Fruit fly (Drosophila melanogaster) whole organism, embryonic: ENCODE data around the gene CG9795.

Experiments used
- CG10209 ChIP-seq: fragments of 200-800 bp; sonication (Bioruptor generic); optimal IDR thresholded peaks from 3 replicates; lab custom pipeline; 2017; ENCODE audit warnings: missing biosample characterization, mild to moderate bottlenecking, missing genetic modification characterization, missing genetic modification reagents
- CG10274 ChIP-seq: fragments of 200-800 bp; sonication (Bioruptor generic); optimal IDR thresholded peaks from 3 replicates; lab custom pipeline; 2017; ENCODE audit warnings: missing biosample characterization, mild to moderate bottlenecking, missing genetic modification characterization
- CG10366 ChIP-seq: fragments of 200-800 bp; sonication (Bioruptor generic); IDR thresholded peaks from 2 replicates; pipeline ENCODE4 v1.3.6; 2022; ENCODE audit warnings: missing biosample characterization, missing genetic modification characterization
- CG10979 ChIP-seq: fragments of 200-800 bp; sonication (Bioruptor generic); optimal IDR thresholded peaks from 2 replicates; lab custom pipeline; 2018; ENCODE audit warnings: missing biosample characterization, mild to moderate bottlenecking, missing genetic modification characterization, moderate library complexity
- CG11085 ChIP-seq: fragments of 200-800 bp; sonication (Bioruptor generic); IDR thresholded peaks from 2 replicates; pipeline ENCODE4 v1.3.6; 2022; ENCODE audit warnings: missing biosample characterization, missing genetic modification characterization
- CG14441 ChIP-seq: fragments of 200-800 bp; sonication (Bioruptor generic); IDR thresholded peaks from 2 replicates; pipeline ENCODE4 v1.3.6; 2022; ENCODE audit warnings: missing biosample characterization, missing genetic modification characterization
- CG15601 ChIP-seq: fragments of 200-800 bp; sonication (Bioruptor generic); optimal IDR thresholded peaks from 3 replicates; lab custom pipeline; 2019; ENCODE audit warnings: missing biosample characterization, mild to moderate bottlenecking, missing genetic modification characterization, moderate library complexity
- CG16779 ChIP-seq: fragments of 200-800 bp; sonication (Bioruptor generic); IDR thresholded peaks from 2 replicates; pipeline ENCODE4 v1.3.6; 2022; ENCODE audit warnings: missing biosample characterization, missing genetic modification characterization
- CG17612 ChIP-seq: fragments of 200-800 bp; sonication (Bioruptor generic); IDR thresholded peaks from 2 replicates; pipeline ENCODE4 v1.3.6; 2022; ENCODE audit warnings: missing biosample characterization, missing genetic modification characterization
- CG17829 ChIP-seq: fragments of 200-800 bp; optimal IDR thresholded peaks from 2 replicates; lab custom pipeline; 2019; ENCODE audit warnings: missing biosample characterization, mild to moderate bottlenecking, missing genetic modification characterization, moderate library complexity
- CG18011 ChIP-seq: fragments of 200-800 bp; sonication (Bioruptor generic); optimal IDR thresholded peaks from 2 replicates; lab custom pipeline; 2017; ENCODE audit warnings: missing biosample characterization, missing genetic modification characterization, mild to moderate bottlenecking, moderate library complexity, missing genotype
- CG2202 ChIP-seq: fragments of 200-800 bp; sonication (Bioruptor generic); optimal IDR thresholded peaks from 2 replicates; lab custom pipeline; 2018; ENCODE audit warnings: missing biosample characterization, mild to moderate bottlenecking, missing genetic modification characterization
- CG31365 ChIP-seq: fragments of 200-800 bp; sonication (Bioruptor generic); optimal IDR thresholded peaks from 2 replicates; lab custom pipeline; 2018; ENCODE audit warnings: missing biosample characterization, mild to moderate bottlenecking, missing genetic modification characterization
- CG3726 ChIP-seq: fragments of 200-800 bp; sonication (Bioruptor generic); IDR thresholded peaks from 3 replicates; pipeline ENCODE4, ENCODE4 v1.3.6; 2022; ENCODE audit warnings: missing biosample characterization, missing genetic modification characterization
- CG4820 ChIP-seq: fragments of 200-800 bp; sonication (Bioruptor generic); optimal IDR thresholded peaks from 3 replicates; lab custom pipeline; 2016; ENCODE audit warnings: missing biosample characterization, missing genetic modification characterization
- CG5180 ChIP-seq: fragments of 200-800 bp; sonication (Bioruptor generic); optimal IDR thresholded peaks from 3 replicates; lab custom pipeline; 2017; ENCODE audit warnings: missing biosample characterization, missing genetic modification characterization, mild to moderate bottlenecking, moderate library complexity, missing genetic modification reagents
- CG6765 ChIP-seq: fragments of 200-800 bp; sonication (Bioruptor generic); optimal IDR thresholded peaks from 3 replicates; lab custom pipeline; 2017; ENCODE audit warnings: missing biosample characterization, mild to moderate bottlenecking, missing genetic modification characterization
- CG6813 ChIP-seq: fragments of 200-800 bp; sonication (Bioruptor generic); optimal IDR thresholded peaks from 2 replicates; lab custom pipeline; 2017; ENCODE audit warnings: missing biosample characterization, missing genetic modification characterization, mild to moderate bottlenecking, moderate library complexity, missing genetic modification reagents
- CG9215 ChIP-seq: fragments of 200-800 bp; sonication (Bioruptor generic); IDR thresholded peaks from 2 replicates; pipeline ENCODE4 v1.3.6; 2022; ENCODE audit warnings: missing biosample characterization, missing genetic modification characterization
- CHES-1-like ChIP-seq: fragments of 200-800 bp; sonication (Bioruptor generic); optimal IDR thresholded peaks from 2 replicates; lab custom pipeline; 2016; ENCODE audit warnings: missing biosample characterization, missing genetic modification characterization
- H15 ChIP-seq: fragments of 200-800 bp; sonication (Bioruptor generic); IDR thresholded peaks from 3 replicates; pipeline ENCODE4 v1.3.6; 2022; ENCODE audit warnings: missing biosample characterization, missing genetic modification characterization
- H2.0 ChIP-seq: fragments of 200-800 bp; sonication (Bioruptor generic); IDR thresholded peaks from 2 replicates; pipeline ENCODE4 v1.3.6; 2022; ENCODE audit warnings: missing biosample characterization, missing genetic modification characterization
- HLH3B ChIP-seq: fragments of 200-800 bp; sonication (Bioruptor generic); IDR thresholded peaks from 2 replicates; pipeline ENCODE4 v1.3.6; 2022; ENCODE audit warnings: missing biosample characterization, missing genetic modification characterization
- Hr3 ChIP-seq: fragments of 200-800 bp; sonication (Bioruptor generic); optimal IDR thresholded peaks from 3 replicates; lab custom pipeline; 2016; ENCODE audit warnings: missing biosample characterization, missing genetic modification characterization
- Lhr ChIP-seq: fragments of 200-800 bp; sonication (Bioruptor generic); optimal IDR thresholded peaks from 3 replicates; lab custom pipeline; 2017; ENCODE audit warnings: mild to moderate bottlenecking, missing biosample characterization, missing genetic modification reagents, missing genetic modification characterization
- Lpt ChIP-seq: fragments of >200 bp; optimal IDR thresholded peaks from 2 replicates; lab custom pipeline; 2018; ENCODE audit warnings: missing biosample characterization, missing genetic modification characterization
- MBD-R2 ChIP-seq: fragments of 200-800 bp; sonication (Bioruptor generic); IDR thresholded peaks from 2 replicates; pipeline ENCODE4 v1.3.6; 2022; ENCODE audit warnings: missing biosample characterization, missing genetic modification characterization
- Nf-YC ChIP-seq: fragments of 200-800 bp; optimal IDR thresholded peaks from 3 replicates; lab custom pipeline; 2019; ENCODE audit warnings: missing biosample characterization, mild to moderate bottlenecking, missing genetic modification characterization, moderate library complexity
- Ptx1 ChIP-seq: fragments of 200-800 bp; sonication (Bioruptor generic); IDR thresholded peaks from 2 replicates; pipeline ENCODE4 v1.3.6; 2022; ENCODE audit warnings: missing biosample characterization, missing genetic modification characterization
- Sry-δ ChIP-seq: fragments of 200-800 bp; sonication (Bioruptor generic); optimal IDR thresholded peaks from 2 replicates; lab custom pipeline; 2016; ENCODE audit warnings: missing biosample characterization, missing genetic modification characterization
- Usf ChIP-seq: fragments of 200-800 bp; sonication (Bioruptor generic); optimal IDR thresholded peaks from 2 replicates; lab custom pipeline; 2017; ENCODE audit warnings: missing genotype, missing biosample characterization, missing genetic modification characterization
- bbx ChIP-seq: fragments of 200-800 bp; sonication (Bioruptor generic); IDR thresholded peaks from 2 replicates; pipeline ENCODE4 v1.3.6; 2022; ENCODE audit warnings: missing biosample characterization, missing genetic modification characterization; ENCODE audit not compliant: partially characterized antibody
- cg ChIP-seq: fragments of 200-800 bp; sonication (Bioruptor generic); optimal IDR thresholded peaks from 3 replicates; lab custom pipeline; 2019; ENCODE audit warnings: missing biosample characterization, mild to moderate bottlenecking, missing genetic modification characterization, moderate library complexity
- chinmo ChIP-seq: fragments of 200-800 bp; sonication (Bioruptor generic); IDR thresholded peaks from 4 replicates; pipeline ENCODE4 v1.3.6; 2022; ENCODE audit warnings: missing biosample characterization, missing genetic modification characterization; ENCODE audit not compliant: partially characterized antibody
- chm ChIP-seq: fragments of 200-800 bp; sonication (Bioruptor generic); IDR thresholded peaks from 2 replicates; pipeline ENCODE4 v1.3.6; 2022; ENCODE audit warnings: missing biosample characterization, missing genetic modification characterization
- crc ChIP-seq: fragments of 200-800 bp; sonication (Bioruptor generic); optimal IDR thresholded peaks from 2 replicates; lab custom pipeline; 2016; ENCODE audit warnings: missing biosample characterization, missing genetic modification characterization
- dan ChIP-seq: fragments of 200-800 bp; sonication (Bioruptor generic); IDR thresholded peaks from 2 replicates; pipeline ENCODE4 v1.3.6; 2022; ENCODE audit warnings: missing biosample characterization, missing genetic modification characterization
- dimm ChIP-seq: fragments of 200-800 bp; sonication (Bioruptor generic); IDR thresholded peaks from 2 replicates; pipeline ENCODE4 v1.3.6; 2022; ENCODE audit warnings: missing biosample characterization, missing genetic modification characterization
- dysf ChIP-seq: fragments of 200-800 bp; sonication (Bioruptor generic); IDR thresholded peaks from 3 replicates; pipeline ENCODE4 v1.3.6; 2022; ENCODE audit warnings: missing biosample characterization, missing genetic modification characterization
- hb ChIP-seq: fragments of 200-800 bp; sonication (Bioruptor generic); IDR thresholded peaks from 3 replicates; pipeline ENCODE4 v1.3.6; 2022; ENCODE audit warnings: missing biosample characterization, missing genetic modification characterization; ENCODE audit not compliant: partially characterized antibody
- inv ChIP-seq: fragments of 200-800 bp; sonication (Bioruptor generic); IDR thresholded peaks from 2 replicates; pipeline ENCODE4 v1.3.6; 2022; ENCODE audit warnings: missing biosample characterization, missing genetic modification characterization; ENCODE audit not compliant: partially characterized antibody
- jigr1 ChIP-seq: fragments of 200-800 bp; sonication (Bioruptor generic); IDR thresholded peaks from 3 replicates; pipeline ENCODE4 v1.3.6; 2022; ENCODE audit warnings: missing biosample characterization, missing genetic modification characterization
- klu ChIP-seq: fragments of 200-800 bp; sonication (Bioruptor generic); IDR thresholded peaks from 2 replicates; pipeline ENCODE4 v1.3.6; 2022; ENCODE audit warnings: missing biosample characterization, missing genetic modification characterization
- lmd ChIP-seq: fragments of 200-800 bp; sonication (Bioruptor generic); IDR thresholded peaks from 2 replicates; pipeline ENCODE4 v1.3.6; 2022; ENCODE audit warnings: missing biosample characterization, missing genetic modification characterization
- mam ChIP-seq: fragments of 200-800 bp; sonication (Bioruptor generic); optimal IDR thresholded peaks from 3 replicates; lab custom pipeline; 2016; ENCODE audit warnings: missing biosample characterization, missing genetic modification characterization
- prd ChIP-seq, 3 experiments: fragments of >200 bp in 2 of 3; fragments of 200-800 bp in 1 of 3; sonication (Bioruptor generic) in 1 of 3; optimal IDR thresholded peaks in 2 of 3; IDR thresholded peaks in 1 of 3; 2 replicates in 2 of 3; 3 replicates in 1 of 3; pipeline versions ENCODE4 v1.3.6 to Lab custom; 2017 to 2022; ENCODE audit warnings: missing biosample characterization in 1 of 3, missing genetic modification characterization in 1 of 3
- pum ChIP-seq: fragments of 200-800 bp; sonication (Bioruptor generic); optimal IDR thresholded peaks from 2 replicates; lab custom pipeline; 2016; ENCODE audit warnings: missing biosample characterization, missing genetic modification characterization
- sisA ChIP-seq: fragments of 200-800 bp; sonication (Bioruptor generic); IDR thresholded peaks from 2 replicates; pipeline ENCODE4 v1.3.6; 2022; ENCODE audit warnings: missing biosample characterization, missing genetic modification characterization
- ttk ChIP-seq: fragments of 200-800 bp; sonication (Bioruptor generic); IDR thresholded peaks from 2 replicates; pipeline ENCODE4 v2.1.2; 2022; ENCODE audit warnings: missing biosample characterization, missing genetic modification characterization
- vfl ChIP-seq: fragments of 200-800 bp; sonication (Bioruptor generic); optimal IDR thresholded peaks from 2 replicates; lab custom pipeline; 2016; ENCODE audit warnings: missing biosample characterization, missing genetic modification characterization

CG9795 gene

DNA sequence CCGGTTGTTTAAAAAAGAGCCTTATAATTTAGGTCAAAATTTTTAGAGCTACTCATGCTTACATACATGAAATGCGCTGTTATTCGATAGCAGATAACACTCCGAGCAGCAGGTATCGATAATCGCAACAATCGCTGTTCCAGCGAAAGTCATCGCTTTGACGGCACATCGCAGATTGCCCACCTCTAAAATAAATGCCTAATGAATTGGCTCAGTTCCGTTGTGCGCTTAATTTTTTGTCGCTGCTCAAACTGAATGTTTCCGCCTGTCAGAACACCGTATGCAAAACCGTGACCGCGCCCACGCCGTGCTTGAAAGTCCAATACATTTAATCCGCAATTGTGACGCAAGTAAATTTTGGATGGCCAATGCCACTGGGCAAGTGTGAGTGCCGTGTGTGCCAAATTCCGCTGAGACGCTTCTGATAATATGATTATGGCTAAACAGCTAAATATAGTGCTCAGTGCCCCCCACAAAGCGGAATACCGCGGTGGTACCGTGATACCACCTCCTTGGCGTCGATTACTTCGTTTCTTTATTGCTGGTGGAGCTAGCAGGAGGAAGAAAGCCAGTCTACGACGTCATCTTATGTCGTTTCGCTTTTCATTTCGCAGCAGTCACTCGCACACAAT, at the start of gene CG9795 (continued):
- TF ChIP-seq chinmo (GFP tag; lab: Robert Waterston, UW), result peak; percentile 94; the same call in 3 of the 4 replicates
- TF ChIP-seq sisA (GFP tag; lab: Robert Waterston, UW), result no peak
- TF ChIP-seq CG2202, result no peak
- TF ChIP-seq MBD-R2, result peak; percentile 83
- peak; percentile 79 for TF ChIP-seq inv
- no peak for TF ChIP-seq H15
- peak; percentile 10 for TF ChIP-seq CG10209 (GFP tag; lab: Kevin White, UChicago)
- TF ChIP-seq jigr1, result no peak
- TF ChIP-seq CG18011 (GFP tag; lab: Kevin White, UChicago), result no peak
- no peak for TF ChIP-seq CG14441 (GFP tag; lab: Robert Waterston, UW)
- TF ChIP-seq CG10274 (GFP tag; lab: Kevin White, UChicago), result no peak
- no peak for TF ChIP-seq Usf
- TF ChIP-seq CG15601 (tag; lab: Kevin White, UChicago), result no peak
- TF ChIP-seq lmd (GFP tag; lab: Robert Waterston, UW), result peak; percentile 11; the same call in 1 of the 2 replicates
- no peak for TF ChIP-seq prd (optimal IDR thresholded peaks at IDR 0.05; lab: Kevin White, UChicago)
- 0 out of 3 replicates have a peak, but pooled peaks have one; percentile 29 for TF ChIP-seq prd (GFP tag; IDR thresholded peaks at IDR 0.05; lab: Robert Waterston, UW)
- no peak for TF ChIP-seq ttk (GFP tag; lab: Robert Waterston, UW)
- no peak for TF ChIP-seq klu (GFP tag; lab: Robert Waterston, UW)
- peak; percentile 28 for TF ChIP-seq CG10979 (tag; lab: Kevin White, UChicago)
- TF ChIP-seq CG3726 (GFP tag; lab: Robert Waterston, UW), result no peak
- peak; percentile 46 for TF ChIP-seq Lhr (GFP tag; lab: Kevin White, UChicago)
- TF ChIP-seq CG17612 (GFP tag; lab: Robert Waterston, UW), result no peak
- peak; percentile 20 for TF ChIP-seq crc (GFP tag; lab: Kevin White, UChicago)
- no peak for TF ChIP-seq CG31365 (tag; lab: Kevin White, UChicago)
- peak; percentile 30 for TF ChIP-seq CG17829 (tag; lab: Kevin White, UChicago)
- no peak for TF ChIP-seq CG4820
- TF ChIP-seq dan (GFP tag; lab: Robert Waterston, UW), result no peak
- peak; percentile 96 for TF ChIP-seq bbx (GFP tag; lab: Robert Waterston, UW)
- TF ChIP-seq Ptx1 (GFP tag; lab: Robert Waterston, UW), result no peak
- peak; percentile 51 for TF ChIP-seq CG6765 (GFP tag; lab: Kevin White, UChicago)
- TF ChIP-seq dysf, result no peak; the same call in 2 of the 3 replicates
- TF ChIP-seq dimm (GFP tag; lab: Robert Waterston, UW), result no peak
- TF ChIP-seq CG16779, result no peak
- TF ChIP-seq CG11085 (GFP tag; lab: Robert Waterston, UW), result no peak
- no peak for TF ChIP-seq chm (GFP tag; lab: Robert Waterston, UW)
- TF ChIP-seq vfl, result peak; percentile 25
- no peak for TF ChIP-seq CG10366 (GFP tag; lab: Robert Waterston, UW)
- TF ChIP-seq pum (GFP tag; lab: Kevin White, UChicago), result peak; percentile 4
- TF ChIP-seq Nf-YC (tag; lab: Kevin White, UChicago), result peak; percentile 42
- no peak for TF ChIP-seq Lpt (GFP tag; lab: Kevin White, UChicago)
- peak; percentile 12; the same call in 1 of the 2 replicates for TF ChIP-seq H2.0 (GFP tag; lab: Robert Waterston, UW)
- TF ChIP-seq hb (GFP tag; lab: Robert Waterston, UW), result peak; percentile 91
- no peak for TF ChIP-seq cg
- no peak for TF ChIP-seq CG9215 (GFP tag; lab: Robert Waterston, UW)
- TF ChIP-seq Sry-δ (GFP tag; lab: Kevin White, UChicago), result peak; percentile 94
- TF ChIP-seq mam (GFP tag; lab: Kevin White, UChicago), result peak; percentile 13
- TF ChIP-seq CG6813 (GFP tag; lab: Kevin White, UChicago), result no peak
- peak; percentile 58 for TF ChIP-seq CHES-1-like
- TF ChIP-seq CG5180 (GFP tag; lab: Kevin White, UChicago), result no peak
- TF ChIP-seq Hr3, result peak; percentile 55
- TF ChIP-seq HLH3B (GFP tag; lab: Robert Waterston, UW), result no peak
